Worm (Caenorhabditis elegans) whole organism, L1 larva: ENCODE results near the gene srb-6.

Experiments used
- C16A3.4 ChIP-seq: fragments of 150-350 bp; optimal IDR thresholded peaks from 2 replicates; lab custom pipeline; 2014; ENCODE audit warnings: missing biosample characterization, missing genetic modification characterization
- C34B4.2 ChIP-seq: sonication (generic microtip); optimal IDR thresholded peaks from 2 replicates; lab custom pipeline; 2017; ENCODE audit warnings: mild to moderate bottlenecking, missing genetic modification characterization, missing compliant biosample characterization
- ama-1 ChIP-seq: fragments of 150-350 bp; optimal IDR thresholded peaks from 2 replicates; lab custom pipeline; 2014
- ceh-63 ChIP-seq: fragments of 200-800 bp; sonication (Bioruptor generic); optimal IDR thresholded peaks from 2 replicates; lab custom pipeline; 2018; ENCODE audit warnings: mild to moderate bottlenecking, missing genetic modification characterization, missing compliant biosample characterization
- ceh-8 ChIP-seq: fragments of 200-800 bp; sonication (Bioruptor generic); optimal IDR thresholded peaks from 2 replicates; lab custom pipeline; 2018; ENCODE audit warnings: mild to moderate bottlenecking, missing genetic modification characterization, moderate library complexity, missing compliant biosample characterization
- ceh-82 ChIP-seq, 3 experiments: fragments of 150-350 bp in 1 of 3; sonication (generic microtip) in 2 of 3; optimal IDR thresholded peaks; 2 replicates each; lab custom pipeline; 2014 to 2017; ENCODE audit warnings: missing biosample characterization in 3 of 3, missing genetic modification characterization in 3 of 3
- ceh-88 ChIP-seq: fragments of 200-800 bp; sonication (Bioruptor generic); IDR thresholded peaks from 2 replicates; pipeline ENCODE4 v1.3.6; 2022; ENCODE audit warnings: missing genetic modification characterization, missing compliant biosample characterization
- dpl-1 ChIP-seq, 3 experiments: fragments of 150-350 bp in 2 of 3; sonication (generic microtip) in 1 of 3; optimal IDR thresholded peaks; 2 replicates each; lab custom pipeline; 2014 to 2017; ENCODE audit warnings: missing biosample characterization in 3 of 3, missing genetic modification characterization in 3 of 3, missing genetic modification reagents in 3 of 3
- egl-13 ChIP-seq: sonication (generic microtip); optimal IDR thresholded peaks from 2 replicates; lab custom pipeline; 2016; ENCODE audit warnings: missing genotype, missing genetic modification reagents, missing genetic modification characterization, missing compliant biosample characterization
- elt-2 ChIP-seq: sonication (generic microtip); optimal IDR thresholded peaks from 2 replicates; lab custom pipeline; 2016; ENCODE audit warnings: missing genetic modification characterization, mild to moderate bottlenecking, inconsistent platforms, missing compliant biosample characterization, missing genetic modification reagents
- hpl-2 ChIP-seq: fragments of 150-350 bp; optimal IDR thresholded peaks from 2 replicates; lab custom pipeline; 2014; ENCODE audit warnings: missing biosample characterization, missing genetic modification reagents, missing genetic modification characterization
- isw-1 ChIP-seq: fragments of 200-800 bp; sonication (Bioruptor generic); IDR thresholded peaks from 2 replicates; pipeline ENCODE4 v1.3.6; 2022; ENCODE audit warnings: missing genetic modification characterization, missing compliant biosample characterization
- lin-13 ChIP-seq: fragments of 150-350 bp; optimal IDR thresholded peaks from 2 replicates; lab custom pipeline; 2014; ENCODE audit warnings: missing biosample characterization, missing genetic modification reagents, missing genetic modification characterization
- lin-35 ChIP-seq, 2 experiments: fragments of 150-350 bp; optimal IDR thresholded peaks; 2 replicates each; lab custom pipeline; 2014; ENCODE audit warnings: missing biosample characterization in 2 of 2, missing genetic modification characterization in 2 of 2, missing genetic modification reagents in 2 of 2
- lir-3 ChIP-seq: sonication (generic microtip); optimal IDR thresholded peaks from 2 replicates; lab custom pipeline; 2016; ENCODE audit warnings: mild to moderate bottlenecking, missing genetic modification characterization, moderate library complexity, missing compliant biosample characterization; ENCODE audit not compliant: poor library complexity
- mdl-1 ChIP-seq, 2 experiments: fragments of 150-350 bp; optimal IDR thresholded peaks; 2 replicates each; lab custom pipeline; 2014 to 2017; ENCODE audit warnings: missing biosample characterization in 2 of 2, missing genetic modification characterization in 2 of 2, inconsistent platforms in 1 of 2
- mep-1 ChIP-seq: fragments of 150-350 bp; optimal IDR thresholded peaks from 2 replicates; lab custom pipeline; 2014; ENCODE audit warnings: missing biosample characterization, missing genetic modification characterization
- nhr-12 ChIP-seq: sonication (generic microtip); optimal IDR thresholded peaks from 2 replicates; lab custom pipeline; 2017; ENCODE audit warnings: missing biosample characterization, missing genetic modification characterization
- nhr-237 ChIP-seq: fragments of 150-350 bp; optimal IDR thresholded peaks from 2 replicates; lab custom pipeline; 2014; ENCODE audit warnings: missing biosample characterization, missing genetic modification characterization
- nhr-47 ChIP-seq: sonication (generic microtip); optimal IDR thresholded peaks from 2 replicates; lab custom pipeline; 2016; ENCODE audit warnings: mild to moderate bottlenecking, missing genetic modification characterization, moderate library complexity, missing compliant biosample characterization
- pax-3 ChIP-seq: fragments of 200-800 bp; sonication (Bioruptor generic); optimal IDR thresholded peaks from 2 replicates; lab custom pipeline; 2018; ENCODE audit warnings: mild to moderate bottlenecking, missing genetic modification characterization, moderate library complexity, missing compliant biosample characterization
- pqm-1 ChIP-seq: sonication (generic microtip); optimal IDR thresholded peaks from 3 replicates; lab custom pipeline; 2017; ENCODE audit warnings: missing biosample characterization, missing genetic modification characterization
- skn-1 ChIP-seq: fragments of 150-350 bp; optimal IDR thresholded peaks from 2 replicates; lab custom pipeline; 2014; ENCODE audit warnings: missing biosample characterization, missing genetic modification characterization
- sox-4 ChIP-seq: sonication (generic microtip); optimal IDR thresholded peaks from 2 replicates; lab custom pipeline; 2016; ENCODE audit warnings: missing genetic modification characterization, missing compliant biosample characterization
- sptf-1 ChIP-seq: fragments of 150-350 bp; optimal IDR thresholded peaks from 2 replicates; lab custom pipeline; 2014; ENCODE audit warnings: missing biosample characterization, missing genetic modification characterization
- unc-62 ChIP-seq: fragments of 150-350 bp; optimal IDR thresholded peaks from 2 replicates; lab custom pipeline; 2014; ENCODE audit warnings: missing biosample characterization, missing genetic modification reagents, missing genetic modification characterization

Gene srb-6

ce11 chrII:10231874-10232273 is 37.2 kb downstream of the srb-6 start:
- TF ChIP-seq elt-2 = peak; percentile 57
- TF ChIP-seq pax-3 = no peak

- TF ChIP-seq pqm-1 (no peak), sptf-1 (tag; lab: Kevin White, UChicago) (no peak), ceh-88 (GFP tag; lab: Robert Waterston, UW) (no peak), lir-3 (tag; lab: Kevin White, UChicago) (no peak), unc-62 (no peak), ceh-63 (GFP tag; lab: Kevin White, UChicago) (no peak), C34B4.2 (tag; lab: Kevin White, UChicago) (no peak), sox-4 (tag; lab: Kevin White, UChicago) (no peak)
- TF ChIP-seq, all 84 proteins: peak for 0
Observed at ce11 chrII:10234398-10234797, 39.7 kb downstream of the srb-6 start, which contains the start of gene ubxn-5. ubxn-5 (minus strand) TSS chrII:10234498.

ce11 chrII:10239595-10239994 is 44.9 kb downstream of the srb-6 start, which contains the start of gene mec-15:
mec-15 (minus strand) TSS chrII:10239695.
- no peak for TF ChIP-seq dpl-1 (GFP tag; optimal IDR thresholded peaks at IDR 0.05; lab: Kevin White, UChicago)
- TF ChIP-seq ama-1 (lab: Kevin White, UChicago) = no peak
- TF ChIP-seq isw-1 (GFP tag; lab: Robert Waterston, UW) = no peak

ce11 chrII:10242294-10242693 is 47.6 kb downstream of the srb-6 start, which contains the start of gene mrps-14:
mrps-14 (minus strand) TSS chrII:10242490.
- TF ChIP-seq lin-35 (GFP tag; optimal IDR thresholded peaks at IDR 0.05; lab: Kevin White, UChicago) (no peak), ceh-88 (GFP tag; lab: Robert Waterston, UW) (no peak)

ce11 chrII:10245612-10246011 is 50.9 kb downstream of the srb-6 start:
- TF ChIP-seq hpl-2 (GFP tag; lab: Kevin White, UChicago) (no peak), ceh-82 (tag; optimal IDR thresholded peaks at IDR 0.05; lab: Kevin White, UChicago) (no peak), skn-1 (tag; lab: Kevin White, UChicago) (no peak), nhr-237 (no peak), nhr-12 (tag; lab: Kevin White, UChicago) (no peak), mdl-1 (tag; optimal IDR thresholded peaks at IDR 0.05; lab: Kevin White, UChicago) (no peak), egl-13 (tag; lab: Kevin White, UChicago) (no peak), ceh-8 (GFP tag; lab: Kevin White, UChicago) (no peak), lin-13 (GFP tag; lab: Kevin White, UChicago) (no peak), C16A3.4 (tag; lab: Kevin White, UChicago) (no peak), nhr-47 (tag; lab: Kevin White, UChicago) (no peak), mep-1 (tag; lab: Kevin White, UChicago) (no peak)
- TF ChIP-seq, all 84 proteins: peak for 0
